Worm (Caenorhabditis elegans) whole organism, midembryonic: ENCODE data around the gene plc-1.

ENCODE experiments used
- T22C8.4 ChIP-seq: fragments of 200-800 bp; sonication (Bioruptor generic); IDR thresholded peaks from 2 replicates; pipeline ENCODE4 v1.3.6; 2022; ENCODE audit warnings: missing genetic modification characterization, missing compliant biosample characterization
- cog-1 ChIP-seq: sonication (generic microtip); optimal IDR thresholded peaks from 2 replicates; lab custom pipeline; 2016; ENCODE audit warnings: missing genetic modification characterization, missing compliant biosample characterization
- flt-1 ChIP-seq: fragments of 200-800 bp; sonication (Bioruptor generic); IDR thresholded peaks from 2 replicates; pipeline ENCODE4 v1.3.6; 2022; ENCODE audit warnings: missing genetic modification characterization, missing compliant biosample characterization
- klf-2 ChIP-seq: fragments of 200-800 bp; sonication (Bioruptor generic); conservative IDR thresholded peaks from 2 replicates; pipeline ENCODE4 v1.3.6; 2022; ENCODE audit warnings: missing genetic modification reagents, missing genetic modification characterization, missing compliant biosample characterization
- med-1 ChIP-seq: sonication (generic microtip); optimal IDR thresholded peaks from 2 replicates; lab custom pipeline; 2017; ENCODE audit warnings: missing genetic modification characterization, mild to moderate bottlenecking, missing compliant biosample characterization, antibody characterized with exemption, missing genetic modification reagents; ENCODE audit not compliant: insufficient read depth
- ref-1 ChIP-seq: fragments of 200-800 bp; sonication (Bioruptor generic); conservative IDR thresholded peaks from 2 replicates; pipeline ENCODE4 v1.3.6; 2022; ENCODE audit warnings: missing genetic modification reagents, missing genetic modification characterization, missing compliant biosample characterization
- tab-1 ChIP-seq: fragments of 200-800 bp; sonication (Bioruptor generic); IDR thresholded peaks from 2 replicates; pipeline ENCODE4 v1.3.6; 2022; ENCODE audit warnings: missing genetic modification characterization, missing compliant biosample characterization
- ztf-23 ChIP-seq: fragments of 200-800 bp; sonication (Bioruptor generic); IDR thresholded peaks from 2 replicates; pipeline ENCODE4 v1.3.6; 2022; ENCODE audit warnings: missing genetic modification reagents, missing genetic modification characterization, missing compliant biosample characterization
- ztf-29 ChIP-seq: fragments of 200-800 bp; sonication (Bioruptor generic); IDR thresholded peaks from 2 replicates; pipeline ENCODE4 v1.3.6; 2022; ENCODE audit warnings: missing genetic modification reagents, missing genetic modification characterization, missing compliant biosample characterization

plc-1 gene

ce11 chrX:10767669-10768068 is 70.8 kb downstream of the plc-1 start:
- TF ChIP-seq flt-1 (GFP tag; lab: Robert Waterston, UW) (0 out of 2 replicates have a peak, but pooled peaks have one; percentile 19), klf-2 (GFP tag; lab: Robert Waterston, UW) (no peak), med-1 (GFP tag; lab: Kevin White, UChicago) (no peak)

ce11 chrX:10766966-10767644 is 71.3 kb downstream of the plc-1 start:
- TF ChIP-seq tab-1 (GFP tag; lab: Robert Waterston, UW): no peak
- TF ChIP-seq T22C8.4 (GFP tag; lab: Robert Waterston, UW): no peak
- TF ChIP-seq med-1 (GFP tag; lab: Kevin White, UChicago): no peak
- no peak for TF ChIP-seq ztf-29 (GFP tag; lab: Robert Waterston, UW)
- TF ChIP-seq flt-1 (GFP tag; lab: Robert Waterston, UW): no peak
- no peak for TF ChIP-seq cog-1 (tag; lab: Kevin White, UChicago)
- TF ChIP-seq ztf-23 (GFP tag; lab: Robert Waterston, UW): no peak
- no peak for TF ChIP-seq klf-2 (GFP tag; lab: Robert Waterston, UW)
- no peak for TF ChIP-seq ref-1 (GFP tag; lab: Robert Waterston, UW)

- TF ChIP-seq T22C8.4 (GFP tag; lab: Robert Waterston, UW) (no peak), ztf-29 (GFP tag; lab: Robert Waterston, UW) (no peak), klf-2 (GFP tag; lab: Robert Waterston, UW) (no peak), ref-1 (GFP tag; lab: Robert Waterston, UW) (no peak), ztf-23 (GFP tag; lab: Robert Waterston, UW) (no peak), med-1 (GFP tag; lab: Kevin White, UChicago) (no peak), tab-1 (GFP tag; lab: Robert Waterston, UW) (0 out of 2 replicates have a peak, but pooled peaks have one; percentile 28), cog-1 (tag; lab: Kevin White, UChicago) (peak; percentile 96), flt-1 (GFP tag; lab: Robert Waterston, UW) (peak; percentile 64; the same call in 1 of the 2 replicates)
Measured at ce11 chrX:10766123-10766622, 72.3 kb downstream of the plc-1 start.

ce11 chrX:10763383-10763782 is 75.1 kb downstream of the plc-1 start:
- TF ChIP-seq flt-1 (GFP tag; lab: Robert Waterston, UW): no peak
- TF ChIP-seq med-1 (GFP tag; lab: Kevin White, UChicago): no peak
- no peak for TF ChIP-seq klf-2 (GFP tag; lab: Robert Waterston, UW)
- TF ChIP-seq ztf-23 (GFP tag; lab: Robert Waterston, UW): no peak
- no peak for TF ChIP-seq tab-1 (GFP tag; lab: Robert Waterston, UW)
- TF ChIP-seq ref-1 (GFP tag; lab: Robert Waterston, UW): no peak
- TF ChIP-seq T22C8.4 (GFP tag; lab: Robert Waterston, UW): no peak
- no peak for TF ChIP-seq cog-1 (tag; lab: Kevin White, UChicago)
- TF ChIP-seq ztf-29 (GFP tag; lab: Robert Waterston, UW): no peak

ce11 chrX:10760958-10761357 is 77.5 kb downstream of the plc-1 start:
- TF ChIP-seq klf-2 (GFP tag; lab: Robert Waterston, UW): no peak
- no peak for TF ChIP-seq flt-1 (GFP tag; lab: Robert Waterston, UW)
- no peak for TF ChIP-seq T22C8.4 (GFP tag; lab: Robert Waterston, UW)
- no peak for TF ChIP-seq ref-1 (GFP tag; lab: Robert Waterston, UW)

- no peak for TF ChIP-seq tab-1 (GFP tag; lab: Robert Waterston, UW)
- no peak for TF ChIP-seq cog-1 (tag; lab: Kevin White, UChicago)
- TF ChIP-seq ref-1 (GFP tag; lab: Robert Waterston, UW): no peak
- TF ChIP-seq ztf-29 (GFP tag; lab: Robert Waterston, UW): no peak
- no peak for TF ChIP-seq ztf-23 (GFP tag; lab: Robert Waterston, UW)
- no peak for TF ChIP-seq med-1 (GFP tag; lab: Kevin White, UChicago)
- no peak for TF ChIP-seq klf-2 (GFP tag; lab: Robert Waterston, UW)
- TF ChIP-seq flt-1 (GFP tag; lab: Robert Waterston, UW): no peak
- TF ChIP-seq T22C8.4 (GFP tag; lab: Robert Waterston, UW): no peak
Measured at ce11 chrX:10758453-10758852, 80.0 kb downstream of the plc-1 start.

ce11 chrX:10757608-10758007 is 80.8 kb downstream of the plc-1 start, which contains the start of gene R07A4.4:
Gene R07A4.4, minus strand, starts transcription at chrX:10757708.
- no peak for TF ChIP-seq ztf-23 (GFP tag; lab: Robert Waterston, UW)

- no peak for TF ChIP-seq klf-2 (GFP tag; lab: Robert Waterston, UW)
- no peak for TF ChIP-seq cog-1 (tag; lab: Kevin White, UChicago)
- no peak for TF ChIP-seq ztf-29 (GFP tag; lab: Robert Waterston, UW)
- no peak for TF ChIP-seq ztf-23 (GFP tag; lab: Robert Waterston, UW)
- TF ChIP-seq ref-1 (GFP tag; lab: Robert Waterston, UW): no peak
- TF ChIP-seq med-1 (GFP tag; lab: Kevin White, UChicago): no peak
- TF ChIP-seq flt-1 (GFP tag; lab: Robert Waterston, UW): no peak
- no peak for TF ChIP-seq tab-1 (GFP tag; lab: Robert Waterston, UW)
- TF ChIP-seq T22C8.4 (GFP tag; lab: Robert Waterston, UW): no peak
Measured at ce11 chrX:10756185-10756584, 82.3 kb downstream of the plc-1 start.

ce11 chrX:10754532-10754931 is 83.9 kb downstream of the plc-1 start:
- TF ChIP-seq ztf-29 (GFP tag; lab: Robert Waterston, UW) (no peak), klf-2 (GFP tag; lab: Robert Waterston, UW) (no peak), med-1 (GFP tag; lab: Kevin White, UChicago) (no peak), ztf-23 (GFP tag; lab: Robert Waterston, UW) (no peak), T22C8.4 (GFP tag; lab: Robert Waterston, UW) (no peak), flt-1 (GFP tag; lab: Robert Waterston, UW) (no peak), tab-1 (GFP tag; lab: Robert Waterston, UW) (no peak), cog-1 (tag; lab: Kevin White, UChicago) (no peak), ref-1 (GFP tag; lab: Robert Waterston, UW) (no peak)
